Fruit fly (Drosophila melanogaster) whole organism, adult: ENCODE measurements around the gene teq.

Experiments used
- CG11617 ChIP-seq: fragments of 200-800 bp; sonication (Bioruptor generic); optimal IDR thresholded peaks from 2 replicates; lab custom pipeline; 2017; ENCODE audit warnings: mild to moderate bottlenecking, missing biosample characterization, missing genetic modification reagents, missing genetic modification characterization
- CG12768 ChIP-seq: fragments of 200-800 bp; sonication (Bioruptor generic); optimal IDR thresholded peaks from 2 replicates; lab custom pipeline; 2017; ENCODE audit warnings: missing biosample characterization, missing genetic modification characterization, mild to moderate bottlenecking, moderate library complexity, missing genetic modification reagents
- CG14711 ChIP-seq: fragments of 200-800 bp; sonication (Bioruptor generic); optimal IDR thresholded peaks from 2 replicates; lab custom pipeline; 2018; ENCODE audit warnings: missing biosample characterization, mild to moderate bottlenecking, missing genetic modification characterization, moderate library complexity
- CG5204 ChIP-seq: fragments of 200-800 bp; sonication (Bioruptor generic); optimal IDR thresholded peaks from 2 replicates; lab custom pipeline; 2016; ENCODE audit warnings: missing biosample characterization, missing genetic modification characterization
- CG7101 ChIP-seq: fragments of 200-800 bp; sonication (Bioruptor generic); optimal IDR thresholded peaks from 2 replicates; lab custom pipeline; 2018; ENCODE audit warnings: missing biosample characterization, mild to moderate bottlenecking, missing genetic modification characterization, moderate library complexity
- Hr96 ChIP-seq: fragments of 200-800 bp; sonication (Bioruptor generic); optimal IDR thresholded peaks from 2 replicates; lab custom pipeline; 2016; ENCODE audit warnings: missing biosample characterization, missing genetic modification characterization
- Mnt ChIP-seq: fragments of 200-800 bp; sonication (Bioruptor generic); optimal IDR thresholded peaks from 2 replicates; lab custom pipeline; 2016; ENCODE audit warnings: missing biosample characterization, mild to moderate bottlenecking, missing genetic modification characterization
- bab1 ChIP-seq: fragments of 200-800 bp; sonication (Bioruptor generic); optimal IDR thresholded peaks from 3 replicates; lab custom pipeline; 2019; ENCODE audit warnings: missing biosample characterization, mild to moderate bottlenecking, missing genetic modification characterization, moderate library complexity
- cic ChIP-seq: fragments of 200-800 bp; sonication (Bioruptor generic); optimal IDR thresholded peaks from 2 replicates; lab custom pipeline; 2017; ENCODE audit warnings: missing biosample characterization, mild to moderate bottlenecking, missing genetic modification characterization, moderate library complexity
- kay ChIP-seq: fragments of 200-800 bp; sonication (Bioruptor generic); peaks from one replicate; lab custom pipeline; 2016; ENCODE audit warnings: missing biosample characterization, missing genetic modification characterization, borderline replicate concordance
- tj ChIP-seq: fragments of 200-800 bp; sonication (Bioruptor generic); optimal IDR thresholded peaks from 3 replicates; lab custom pipeline; 2017; ENCODE audit warnings: missing biosample characterization, mild to moderate bottlenecking, missing genetic modification characterization, moderate library complexity
- toe ChIP-seq: fragments of 200-800 bp; sonication (Bioruptor generic); optimal IDR thresholded peaks from 2 replicates; lab custom pipeline; 2016; ENCODE audit warnings: missing biosample characterization, missing genetic modification characterization

- no peak for TF ChIP-seq CG11617 (GFP tag; lab: Kevin White, UChicago)
- no peak for TF ChIP-seq cic
- TF ChIP-seq Hr96 (GFP tag; lab: Kevin White, UChicago) = no peak
- no peak for TF ChIP-seq CG7101 (tag; lab: Kevin White, UChicago)
- TF ChIP-seq Mnt (GFP tag; lab: Kevin White, UChicago) = no peak
- TF ChIP-seq tj = no peak
- no peak for TF ChIP-seq CG12768 (GFP tag; lab: Kevin White, UChicago)
- TF ChIP-seq CG14711 = no peak
- TF ChIP-seq toe (GFP tag; lab: Kevin White, UChicago) = no peak
- TF ChIP-seq kay (GFP tag; lab: Kevin White, UChicago) = no peak
- TF ChIP-seq bab1 (GFP tag; lab: Kevin White, UChicago) = no peak
- no peak for TF ChIP-seq CG5204
Observed at dm6 chr3L:9037608-9038007, 36.8 kb upstream of the teq start.
